Worm (Caenorhabditis elegans) whole organism, L4 larva: Measurements from ENCODE around the gene F53H2.1.

ENCODE experiments used
- egl-27 ChIP-seq: sonication (generic microtip); optimal IDR thresholded peaks from 3 replicates; lab custom pipeline; 2017; ENCODE audit warnings: missing biosample characterization, missing genetic modification reagents, missing genetic modification characterization
- hlh-11 ChIP-seq: fragments of 200-800 bp; sonication (Bioruptor generic); optimal IDR thresholded peaks from 2 replicates; lab custom pipeline; 2018; ENCODE audit warnings: mild to moderate bottlenecking, missing genetic modification characterization, missing compliant biosample characterization
- lin-13 ChIP-seq: fragments of 150-350 bp; optimal IDR thresholded peaks from 2 replicates; lab custom pipeline; 2014; ENCODE audit warnings: missing biosample characterization, missing genetic modification reagents, missing genetic modification characterization
- lin-38 ChIP-seq: fragments of 200-800 bp; sonication (Bioruptor generic); IDR thresholded peaks from 2 replicates; pipeline ENCODE4 v1.3.6; 2022; ENCODE audit warnings: missing genetic modification reagents, missing genetic modification characterization, missing compliant biosample characterization
- pha-4 ChIP-seq, 2 experiments: fragments of 150-350 bp in 1 of 2; fragments of 200-800 bp in 1 of 2; sonication (Bioruptor generic) in 1 of 2; IDR thresholded peaks in 1 of 2; optimal IDR thresholded peaks in 1 of 2; 2 replicates each; pipeline versions ENCODE4 v1.3.6 to Lab custom; 2014 to 2022; ENCODE audit warnings: missing genetic modification characterization in 2 of 2, missing genetic modification reagents in 2 of 2, missing biosample characterization in 1 of 2, missing compliant biosample characterization in 1 of 2
- unc-62 ChIP-seq, 3 experiments: fragments of 150-350 bp in 1 of 3; sonication (generic microtip); optimal IDR thresholded peaks in 2 of 3; peaks in 1 of 3; 1 replicate in 1 of 3; 2 replicates in 2 of 3; lab custom pipeline; 2014 to 2017; ENCODE audit warnings: missing biosample characterization in 3 of 3, missing genetic modification characterization in 3 of 3, missing genetic modification reagents in 3 of 3, missing genotype in 1 of 3

- TF ChIP-seq lin-13 (GFP tag; lab: Kevin White, UChicago): no peak
- no peak for TF ChIP-seq hlh-11
- no peak for TF ChIP-seq egl-27 (tag; lab: Kevin White, UChicago)
- TF ChIP-seq lin-38 (GFP tag; lab: Robert Waterston, UW): no peak; the same call in 1 of the 2 replicates
- no peak for TF ChIP-seq unc-62 (GFP tag; optimal IDR thresholded peaks at IDR 0.05 in 1 of 2; lab: Kevin White, UChicago)
- TF ChIP-seq unc-62 (tag; optimal IDR thresholded peaks at IDR 0.05; lab: Kevin White, UChicago): no peak
- TF ChIP-seq pha-4 (GFP tag; IDR thresholded peaks at IDR 0.05; lab: Robert Waterston, UW): no peak; the same call in 1 of the 2 replicates
- no peak for TF ChIP-seq pha-4 (tag; optimal IDR thresholded peaks at IDR 0.05; lab: Kevin White, UChicago)
Measured at ce11 chrV:20350382-20350781, 37.1 kb upstream of the F53H2.1 start.
